Worm (Caenorhabditis elegans): ENCODE measurements around the gene srlf-12.

The srlf-12 gene

DNA sequence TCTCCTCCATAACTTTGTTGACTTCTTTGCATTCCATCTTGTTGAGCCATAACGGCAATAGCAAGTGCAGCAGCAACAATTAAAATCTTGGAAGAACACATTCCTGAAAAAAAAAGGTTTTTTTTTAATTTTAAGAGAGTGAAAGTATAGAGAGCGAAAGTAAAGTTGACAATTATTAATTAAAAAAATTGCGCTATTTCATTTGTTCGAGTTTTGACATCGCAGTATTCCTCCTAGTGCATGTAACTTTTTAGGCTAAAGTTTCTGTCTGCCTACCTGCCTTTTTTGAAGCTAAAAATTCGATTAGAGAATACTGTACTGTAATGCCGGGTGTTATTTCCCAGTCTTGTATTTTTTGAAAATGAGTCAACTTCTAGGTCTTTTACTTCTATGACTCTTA lies at the start of gene srlf-12:
Gene srlf-12 (minus strand): TSS at position 101 of the 400 bp plus-strand sequence.
- TF ChIP-seq tbx-8 (GFP tag; optimal IDR thresholded peaks at IDR 0.05) (no peak), unc-39 (tag; optimal IDR thresholded peaks at IDR 0.05) (no peak), drap-1 (GFP tag; optimal IDR thresholded peaks at IDR 0.05) (no peak), unc-120 (tag; optimal IDR thresholded peaks at IDR 0.05; ENCODE audit: poor library complexity, severe bottlenecking) (no peak), snpc-4 (tag; optimal IDR thresholded peaks at IDR 0.05) (no peak), unc-62 (GFP tag; optimal IDR thresholded peaks at IDR 0.05) (no peak), mep-1 (tag; optimal IDR thresholded peaks at IDR 0.05) (no peak), ceh-39 (tag; optimal IDR thresholded peaks at IDR 0.05) (no peak), M03D4.4 (tag; optimal IDR thresholded peaks at IDR 0.05) (no peak), nhr-76 (tag; optimal IDR thresholded peaks at IDR 0.05) (no peak), ceh-83 (GFP tag; optimal IDR thresholded peaks at IDR 0.05) (no peak), pha-4 (tag; optimal IDR thresholded peaks at IDR 0.05) (no peak), blmp-1 (tag; optimal IDR thresholded peaks at IDR 0.05) (no peak), ham-2 (GFP tag; optimal IDR thresholded peaks at IDR 0.05) (no peak), sem-2 (GFP tag; optimal IDR thresholded peaks at IDR 0.05) (no peak), sptf-1 (tag; optimal IDR thresholded peaks at IDR 0.05) (no peak), flh-1 (GFP tag; optimal IDR thresholded peaks at IDR 0.05) (no peak), bed-3 (GFP tag; optimal IDR thresholded peaks at IDR 0.05) (no peak), hlh-1 (tag; optimal IDR thresholded peaks at IDR 0.05) (no peak)

DNA sequence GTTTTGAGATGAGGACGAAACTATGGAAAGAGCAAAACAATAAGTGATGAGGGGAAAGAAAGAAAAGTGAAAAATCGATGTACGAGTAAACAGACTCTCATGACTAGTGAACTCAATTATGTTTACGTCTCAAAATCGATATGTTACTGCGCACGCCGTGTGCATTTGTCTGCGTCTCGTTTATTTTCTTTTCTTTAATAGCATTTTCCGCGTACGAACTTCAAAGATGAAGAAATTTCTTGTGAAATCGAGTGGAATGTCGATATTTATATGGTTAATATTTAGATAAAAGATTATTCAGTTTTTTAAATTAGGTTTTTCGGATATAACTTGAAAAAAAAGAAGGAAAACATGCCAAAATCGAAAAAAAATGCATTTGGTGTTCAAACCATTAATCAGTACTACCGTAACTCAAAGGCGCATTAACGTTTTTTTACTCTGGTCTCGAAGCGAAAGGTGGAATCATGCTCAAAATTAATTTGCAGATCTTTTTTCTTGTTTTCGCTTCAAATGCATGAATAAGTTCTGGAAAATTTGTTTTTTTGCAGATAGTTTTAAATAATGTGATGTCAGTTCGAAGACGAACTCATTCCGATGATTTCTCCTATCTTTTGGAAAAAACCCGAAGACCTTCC lies 45.1 kb upstream of the srlf-12 start, which contains the start of gene fic-1:
Gene fic-1 (plus strand): TSS at position 549 of the 635 bp plus-strand sequence.
- TF ChIP-seq ceh-39 (tag; optimal IDR thresholded peaks at IDR 0.05) (peak; percentile 5), nhr-237 (tag; optimal IDR thresholded peaks at IDR 0.05) (peak; percentile 56), mep-1 (tag; optimal IDR thresholded peaks at IDR 0.05) (peak; percentile 54), nhr-12 (tag; optimal IDR thresholded peaks at IDR 0.05) (no peak), lin-32 (GFP tag; optimal IDR thresholded peaks at IDR 0.05) (no peak), M03D4.4 (tag; optimal IDR thresholded peaks at IDR 0.05) (no peak), nhr-76 (tag; optimal IDR thresholded peaks at IDR 0.05) (no peak), lsy-2 (tag; optimal IDR thresholded peaks at IDR 0.05) (peak; percentile 0), ces-1 (GFP tag; optimal IDR thresholded peaks at IDR 0.05) (peak; percentile 100), nhr-2 (tag; optimal IDR thresholded peaks at IDR 0.05) (no peak), drap-1 (GFP tag; optimal IDR thresholded peaks at IDR 0.05) (no peak)

- TF ChIP-seq unc-120 (tag; optimal IDR thresholded peaks at IDR 0.05; ENCODE audit: poor library complexity, severe bottlenecking) (peak; percentile 74), ceh-83 (GFP tag; optimal IDR thresholded peaks at IDR 0.05) (no peak), pha-4 (tag; optimal IDR thresholded peaks at IDR 0.05) (peak; percentile 45), nhr-12 (tag; optimal IDR thresholded peaks at IDR 0.05) (peak; percentile 53), hlh-1 (tag; optimal IDR thresholded peaks at IDR 0.05) (peak; percentile 85), ces-1 (GFP tag; optimal IDR thresholded peaks at IDR 0.05) (peak; percentile 70), drap-1 (GFP tag; optimal IDR thresholded peaks at IDR 0.05) (peak; percentile 20), nhr-237 (tag; optimal IDR thresholded peaks at IDR 0.05) (peak; percentile 55), lin-13 (tag; optimal IDR thresholded peaks at IDR 0.05) (no peak), lin-32 (GFP tag; optimal IDR thresholded peaks at IDR 0.05) (peak; percentile 27), unc-62 (GFP tag; optimal IDR thresholded peaks at IDR 0.05) (peak; percentile 86), mep-1 (tag; optimal IDR thresholded peaks at IDR 0.05) (peak; percentile 68), elt-1 (tag; optimal IDR thresholded peaks at IDR 0.05; ENCODE audit: borderline replicate concordance, insufficient read depth) (peak; percentile 21), cnd-1 (tag; optimal IDR thresholded peaks at IDR 0.05) (peak; percentile 50), ztf-11 (tag; optimal IDR thresholded peaks at IDR 0.05) (peak; percentile 49), ceh-43 (GFP tag; optimal IDR thresholded peaks at IDR 0.05) (no peak), lsy-2 (tag; optimal IDR thresholded peaks at IDR 0.05) (peak; percentile 46), blmp-1 (tag; optimal IDR thresholded peaks at IDR 0.05) (peak; percentile 45), mls-2 (tag; optimal IDR thresholded peaks at IDR 0.05) (peak; percentile 35), ceh-39 (tag; optimal IDR thresholded peaks at IDR 0.05) (peak; percentile 82), nhr-76 (tag; optimal IDR thresholded peaks at IDR 0.05) (no peak), sptf-1 (tag; optimal IDR thresholded peaks at IDR 0.05) (no peak), snpc-4 (tag; optimal IDR thresholded peaks at IDR 0.05) (no peak), ham-2 (GFP tag; optimal IDR thresholded peaks at IDR 0.05) (peak; percentile 76), nhr-28 (tag; optimal IDR thresholded peaks at IDR 0.05) (no peak), sem-2 (GFP tag; optimal IDR thresholded peaks at IDR 0.05) (no peak), mab-5 (tag; optimal IDR thresholded peaks at IDR 0.05) (no peak)
These were observed 44.1 kb upstream of the srlf-12 start, which contains the start of gene lgg-2 for ce11 chrIV:10935853-10936491. Gene lgg-2, minus strand, starts transcription at chrIV:10935903.

Data from whole organism, mixed stage, embryonic.